Worm (Caenorhabditis elegans) whole organism, mixed stage, embryonic: ENCODE data around the gene F41H10.12.

Source experiments
- ceh-43 ChIP-seq: fragments of 200-800 bp; sonication (Bioruptor generic); optimal IDR thresholded peaks from 2 replicates; lab custom pipeline; 2018; ENCODE audit warnings: mild to moderate bottlenecking, missing genetic modification characterization, moderate library complexity, missing compliant biosample characterization
- ces-1 ChIP-seq: fragments of 150-350 bp; optimal IDR thresholded peaks from 2 replicates; lab custom pipeline; 2014; ENCODE audit warnings: missing biosample characterization, missing genetic modification reagents, missing genetic modification characterization
- cnd-1 ChIP-seq: fragments of 200-800 bp; sonication (Bioruptor generic); optimal IDR thresholded peaks from 2 replicates; lab custom pipeline; 2018; ENCODE audit warnings: mild to moderate bottlenecking, missing genetic modification characterization, missing compliant biosample characterization
- lsy-2 ChIP-seq: fragments of 150-350 bp; optimal IDR thresholded peaks from 2 replicates; lab custom pipeline; 2014; ENCODE audit warnings: missing biosample characterization, missing genetic modification characterization
- mls-2 ChIP-seq: sonication (generic microtip); optimal IDR thresholded peaks from 2 replicates; lab custom pipeline; 2016; ENCODE audit warnings: mild to moderate bottlenecking, missing genetic modification characterization, moderate library complexity, missing compliant biosample characterization
- nhr-2 ChIP-seq: fragments of 150-350 bp; optimal IDR thresholded peaks from 2 replicates; lab custom pipeline; 2014; ENCODE audit warnings: missing biosample characterization, missing genetic modification characterization
- nhr-76 ChIP-seq: sonication (generic microtip); optimal IDR thresholded peaks from 2 replicates; lab custom pipeline; 2017; ENCODE audit warnings: missing biosample characterization, missing genetic modification characterization
- pha-4 ChIP-seq: fragments of 150-350 bp; optimal IDR thresholded peaks from 2 replicates; lab custom pipeline; 2018; ENCODE audit warnings: missing biosample characterization, missing genetic modification reagents, missing genetic modification characterization
- snpc-4 ChIP-seq: fragments of 150-350 bp; optimal IDR thresholded peaks from 2 replicates; lab custom pipeline; 2014; ENCODE audit warnings: missing biosample characterization, missing genetic modification characterization
- ztf-11 ChIP-seq: fragments of 150-350 bp; optimal IDR thresholded peaks from 2 replicates; lab custom pipeline; 2014; ENCODE audit warnings: missing biosample characterization, missing genetic modification characterization

DNA sequence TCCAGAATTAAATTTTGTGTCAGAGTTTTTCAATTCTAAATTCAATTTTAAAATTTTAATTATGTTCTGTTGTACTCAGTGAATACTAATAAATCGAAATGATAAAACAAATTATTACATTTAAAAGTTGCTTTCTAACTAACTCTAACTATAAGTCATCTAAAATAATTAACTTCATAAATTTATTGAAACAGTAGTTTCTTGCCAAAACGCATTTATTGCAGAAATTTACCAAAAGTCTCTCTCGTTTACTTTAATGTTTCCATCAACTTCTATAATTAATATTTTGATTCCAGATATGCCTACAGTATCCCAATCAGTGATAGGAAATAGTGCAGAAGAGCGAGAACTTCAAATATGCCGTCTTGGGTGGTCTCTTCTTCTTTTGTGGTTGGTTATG is 15.5 kb downstream of the F41H10.12 start, which contains the start of gene ZK616.1:
- no peak for TF ChIP-seq ceh-43 (GFP tag; lab: Kevin White, UChicago)
- no peak for TF ChIP-seq snpc-4 (tag; lab: Kevin White, UChicago)
- TF ChIP-seq ces-1: no peak
- TF ChIP-seq pha-4: no peak
- TF ChIP-seq cnd-1 (tag; lab: Kevin White, UChicago): no peak
- no peak for TF ChIP-seq nhr-2 (tag; lab: Kevin White, UChicago)
- no peak for TF ChIP-seq lsy-2 (tag; lab: Kevin White, UChicago)
- TF ChIP-seq ztf-11 (tag; lab: Kevin White, UChicago): no peak
- no peak for TF ChIP-seq nhr-76
- no peak for TF ChIP-seq mls-2
